Worm (Caenorhabditis elegans) whole organism, late embryonic: Measurements from ENCODE around the gene R186.3.

Experiments used
- F13H6.1 ChIP-seq: sonication (generic microtip); optimal IDR thresholded peaks from 2 replicates; lab custom pipeline; 2016; ENCODE audit warnings: missing genetic modification characterization, missing compliant biosample characterization
- ama-1 ChIP-seq: fragments of 150-350 bp; optimal IDR thresholded peaks from 2 replicates; lab custom pipeline; 2014
- ceh-2 ChIP-seq: sonication (generic microtip); optimal IDR thresholded peaks from 2 replicates; lab custom pipeline; 2016; ENCODE audit warnings: missing genotype, missing genetic modification characterization, missing compliant biosample characterization
- ceh-34 ChIP-seq: sonication (generic microtip); optimal IDR thresholded peaks from 2 replicates; lab custom pipeline; 2016; ENCODE audit warnings: mild to moderate bottlenecking, missing genetic modification characterization, missing compliant biosample characterization
- ceh-6 ChIP-seq: fragments of 200-800 bp; sonication (Bioruptor generic); optimal IDR thresholded peaks from 2 replicates; lab custom pipeline; 2018; ENCODE audit warnings: mild to moderate bottlenecking, missing genetic modification characterization, missing compliant biosample characterization
- ceh-9 ChIP-seq: sonication (generic microtip); optimal IDR thresholded peaks from 2 replicates; lab custom pipeline; 2016; ENCODE audit warnings: mild to moderate bottlenecking, missing genetic modification characterization, inconsistent platforms, missing compliant biosample characterization
- elt-2 ChIP-seq: sonication (generic microtip); optimal IDR thresholded peaks from 2 replicates; lab custom pipeline; 2016; ENCODE audit warnings: missing genetic modification reagents, missing genetic modification characterization, missing compliant biosample characterization
- eyg-1 ChIP-seq: sonication (generic microtip); optimal IDR thresholded peaks from 2 replicates; lab custom pipeline; 2016; ENCODE audit warnings: missing genotype, missing genetic modification characterization, missing compliant biosample characterization
- fkh-10 ChIP-seq: fragments of 150-350 bp; optimal IDR thresholded peaks from 2 replicates; lab custom pipeline; 2014; ENCODE audit warnings: missing biosample characterization, missing genetic modification reagents, missing genetic modification characterization
- hlh-15 ChIP-seq: sonication (generic microtip); optimal IDR thresholded peaks from 2 replicates; lab custom pipeline; 2016; ENCODE audit warnings: missing genetic modification characterization, missing compliant biosample characterization
- nhr-11 ChIP-seq: fragments of 150-350 bp; optimal IDR thresholded peaks from 2 replicates; lab custom pipeline; 2014; ENCODE audit warnings: missing biosample characterization, missing genetic modification characterization
- pha-4 ChIP-seq: fragments of 150-350 bp; optimal IDR thresholded peaks from 2 replicates; lab custom pipeline; 2018; ENCODE audit warnings: missing biosample characterization, missing genetic modification reagents, missing genetic modification characterization
- pqm-1 ChIP-seq: sonication (generic microtip); optimal IDR thresholded peaks from 2 replicates; lab custom pipeline; 2016; ENCODE audit warnings: missing genetic modification characterization, missing compliant biosample characterization
- unc-55 ChIP-seq: sonication (generic microtip); optimal IDR thresholded peaks from 2 replicates; lab custom pipeline; 2017; ENCODE audit warnings: missing biosample characterization, missing genetic modification reagents, missing genetic modification characterization

- TF ChIP-seq unc-55 (GFP tag; lab: Kevin White, UChicago): no peak
- TF ChIP-seq ceh-6: no peak
- no peak for TF ChIP-seq fkh-10
- TF ChIP-seq ceh-34 (tag; lab: Kevin White, UChicago): no peak
- TF ChIP-seq hlh-15: no peak
- no peak for TF ChIP-seq pha-4 (tag; lab: Kevin White, UChicago)
- no peak for TF ChIP-seq ceh-2
- TF ChIP-seq F13H6.1 (tag; lab: Kevin White, UChicago): no peak
- no peak for TF ChIP-seq ama-1 (lab: Kevin White, UChicago)
- no peak for TF ChIP-seq ceh-9
- no peak for TF ChIP-seq eyg-1 (tag; lab: Kevin White, UChicago)
- no peak for TF ChIP-seq nhr-11 (tag; lab: Kevin White, UChicago)
- no peak for TF ChIP-seq pqm-1 (tag; lab: Kevin White, UChicago)
- TF ChIP-seq elt-2 (tag; lab: Kevin White, UChicago): no peak
Measured at ce11 chrV:12995269-12995668, 28.3 kb upstream of the R186.3 start, which contains the start of gene far-5.
